Worm (Caenorhabditis elegans) whole organism, dauer: ENCODE data around the gene T05E12.8.

Experiments
- unc-62 ChIP-seq: sonication (generic microtip); optimal IDR thresholded peaks from 2 replicates; lab custom pipeline; 2017; ENCODE audit warnings: missing biosample characterization, missing genetic modification reagents, missing genetic modification characterization

Gene T05E12.8

DNA sequence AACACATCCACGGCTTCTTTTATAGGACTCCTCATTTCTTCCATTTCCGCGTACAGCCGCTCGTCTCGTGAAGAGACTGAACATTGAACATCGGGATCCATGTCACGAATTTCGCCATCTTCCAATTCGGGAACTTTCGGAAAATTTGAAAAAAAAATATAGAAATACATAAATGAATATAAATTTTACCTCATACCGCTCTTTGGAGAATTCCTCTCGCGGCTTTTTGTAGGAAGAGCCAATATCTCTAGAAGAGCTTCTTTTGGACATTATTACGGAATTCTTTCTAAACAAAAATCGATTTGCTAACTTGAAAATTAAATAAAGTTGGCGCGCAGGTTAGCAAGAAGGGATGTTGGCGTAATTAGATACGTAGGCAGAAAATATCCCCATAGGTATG lies 13.8 kb downstream of the T05E12.8 start, which contains the start of gene T05E12.9:
Gene T05E12.9, minus strand, starts transcription at position 101 of the 400 bp plus-strand sequence.
- no peak for TF ChIP-seq unc-62 (GFP tag; lab: Kevin White, UChicago)

ce11 chrV:17089342-17089741 lies 20.4 kb downstream of the T05E12.8 start, which contains the start of gene T05E12.6:
T05E12.6 (minus strand) TSS chrV:17089442.
- no peak for TF ChIP-seq unc-62 (GFP tag; lab: Kevin White, UChicago)

DNA sequence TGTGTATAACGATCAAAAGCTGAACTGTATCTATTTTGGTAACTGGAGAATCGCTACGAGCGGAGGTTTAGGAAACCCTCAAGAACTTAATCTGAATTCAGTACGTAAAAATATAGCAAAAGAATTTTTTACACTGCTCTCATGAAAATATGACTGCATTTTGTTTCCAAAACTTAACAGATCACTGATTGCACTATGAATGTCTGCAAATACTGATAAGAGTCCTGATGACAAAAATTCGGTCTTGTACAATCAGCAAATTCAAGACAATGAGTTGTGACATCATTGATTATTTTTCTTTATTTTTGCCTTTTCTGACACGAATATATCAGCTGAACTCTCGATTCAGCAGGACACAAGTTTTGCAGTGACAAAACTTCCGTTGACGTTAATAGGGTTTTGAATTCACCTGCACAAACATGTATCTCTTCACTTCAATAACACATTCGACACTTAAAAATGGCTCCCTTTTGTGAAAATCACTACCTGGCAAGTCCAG lies 21.0 kb downstream of the T05E12.8 start, which contains the start of gene srh-237:
Gene srh-237, plus strand, starts transcription at position 449 of the 499 bp plus-strand sequence.
- no peak for TF ChIP-seq unc-62 (GFP tag; lab: Kevin White, UChicago)

DNA sequence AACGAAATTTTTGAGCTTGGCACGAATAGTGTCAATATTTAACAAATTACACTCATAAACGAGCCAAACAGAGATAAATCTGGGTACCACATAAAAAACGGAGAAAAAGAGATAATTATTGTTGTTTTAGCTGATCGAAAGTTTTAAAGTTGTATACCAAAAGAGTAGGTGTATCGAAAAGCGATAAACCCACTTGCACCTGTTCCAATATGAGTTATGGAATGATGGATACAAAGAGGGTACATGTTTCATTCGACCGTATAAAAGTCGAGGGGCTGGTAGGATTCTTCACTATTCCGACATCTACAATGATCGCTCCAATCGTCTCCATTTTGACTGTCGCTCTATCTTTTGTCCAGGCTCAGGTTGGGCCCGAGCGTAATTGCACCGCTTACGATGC lies 23.3 kb downstream of the T05E12.8 start, which contains the start of gene ZK218.1:
Gene ZK218.1, plus strand, starts transcription at position 301 of the 400 bp plus-strand sequence.
- no peak for TF ChIP-seq unc-62 (GFP tag; lab: Kevin White, UChicago)

ce11 chrV:17094568-17094967 lies 25.6 kb downstream of the T05E12.8 start:
- TF ChIP-seq unc-62 (GFP tag; lab: Kevin White, UChicago): no peak

ce11 chrV:17098669-17099068 lies 29.7 kb downstream of the T05E12.8 start, which contains the start of the genes ZK218.3 and ZK218.4:
ZK218.3 (minus strand) TSS chrV:17098769.
ZK218.4 (plus strand) TSS chrV:17098854.
- TF ChIP-seq unc-62 (GFP tag; lab: Kevin White, UChicago): no peak

- TF ChIP-seq unc-62 (GFP tag; lab: Kevin White, UChicago): no peak
Measured at ce11 chrV:17100829-17101228, 31.9 kb downstream of the T05E12.8 start, which contains the start of gene ZK218.5. ZK218.5 (plus strand) TSS chrV:17101129.

DNA sequence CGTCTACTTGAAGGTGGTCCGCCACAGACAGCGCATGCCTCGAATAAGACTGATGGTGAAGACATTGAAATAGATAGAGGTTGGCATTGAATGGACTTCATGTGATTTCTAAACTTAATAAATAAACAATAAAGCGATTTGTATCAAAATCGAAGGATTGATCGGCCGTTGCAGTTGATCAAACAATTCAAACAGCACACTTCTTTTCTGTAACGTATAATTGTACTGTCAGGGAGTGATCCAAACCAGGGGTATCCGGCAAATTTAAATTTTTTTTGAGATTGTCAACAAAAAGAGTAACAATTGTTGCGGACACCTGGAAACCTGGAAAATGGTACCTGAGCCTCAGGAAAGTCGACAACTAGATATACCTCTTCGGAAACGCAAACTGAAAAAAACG lies 35.6 kb downstream of the T05E12.8 start, which contains the start of gene nhr-248:
Gene nhr-248, minus strand, starts transcription at position 101 of the 400 bp plus-strand sequence.
- TF ChIP-seq unc-62 (GFP tag; lab: Kevin White, UChicago): no peak

ce11 chrV:17105483-17105882 lies 36.5 kb downstream of the T05E12.8 start, which contains the start of gene ZK218.7:
ZK218.7 (plus strand) TSS chrV:17105783.
- TF ChIP-seq unc-62 (GFP tag; lab: Kevin White, UChicago): no peak

DNA sequence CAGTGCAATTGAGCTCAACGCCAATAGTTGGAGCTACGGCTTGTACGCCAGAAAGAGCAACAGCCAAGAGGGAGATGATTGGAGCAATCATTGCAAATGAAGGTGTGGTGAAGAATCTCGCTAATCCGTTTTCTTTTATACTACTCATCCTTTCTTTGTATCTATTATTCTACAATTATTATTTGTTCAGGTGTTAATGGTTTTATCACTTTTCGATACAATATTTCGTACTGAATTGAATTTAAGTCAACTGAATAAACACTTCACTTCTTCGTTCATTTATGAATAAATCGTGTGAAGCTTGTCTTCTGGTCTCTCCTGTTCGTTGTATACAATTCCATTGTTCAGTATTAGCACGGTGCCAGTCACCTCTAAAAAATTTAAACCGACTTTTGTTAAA lies 39.4 kb downstream of the T05E12.8 start, which contains the start of gene ZK218.11:
Gene ZK218.11, minus strand, starts transcription at position 101 of the 400 bp plus-strand sequence.
- TF ChIP-seq unc-62 (GFP tag; lab: Kevin White, UChicago): no peak
